Worm (Caenorhabditis elegans): ENCODE data around the gene R03H10.1.

DNA sequence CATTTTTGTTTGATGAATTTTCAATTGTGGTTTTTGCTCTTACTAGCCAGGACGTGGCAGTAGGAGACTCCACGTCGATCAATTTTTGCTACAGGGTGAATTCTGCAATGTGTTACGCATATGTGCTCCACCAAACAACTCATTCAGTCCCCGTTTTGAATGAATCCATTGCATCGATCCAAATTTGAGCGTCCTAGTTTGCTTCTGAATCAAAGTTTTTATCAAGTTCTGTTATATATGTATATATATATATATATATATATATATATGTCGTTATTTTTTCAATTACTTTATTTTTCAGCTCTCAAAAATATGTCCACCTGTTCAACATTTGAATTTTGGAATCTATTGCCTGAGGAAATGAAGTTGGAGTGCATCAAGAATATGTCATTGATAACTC, 31.1 kb downstream of the R03H10.1 start, which contains the start of gene F31D5.7:
- TF ChIP-seq ets-4 (tag; optimal IDR thresholded peaks at IDR 0.05): no peak
- no peak for TF ChIP-seq pag-3 (tag; optimal IDR thresholded peaks at IDR 0.05; ENCODE audit: borderline replicate concordance)
- no peak for TF ChIP-seq mec-3 (tag; optimal IDR thresholded peaks at IDR 0.05; ENCODE audit: borderline replicate concordance)
- no peak for TF ChIP-seq pax-1 (tag; optimal IDR thresholded peaks at IDR 0.05)
- TF ChIP-seq eyg-1 (tag; optimal IDR thresholded peaks at IDR 0.05): no peak
- TF ChIP-seq ama-1 (optimal IDR thresholded peaks at IDR 0.05): no peak
